Worm (Caenorhabditis elegans): Measurements from ENCODE around the gene fmo-1.

fmo-1 gene

DNA sequence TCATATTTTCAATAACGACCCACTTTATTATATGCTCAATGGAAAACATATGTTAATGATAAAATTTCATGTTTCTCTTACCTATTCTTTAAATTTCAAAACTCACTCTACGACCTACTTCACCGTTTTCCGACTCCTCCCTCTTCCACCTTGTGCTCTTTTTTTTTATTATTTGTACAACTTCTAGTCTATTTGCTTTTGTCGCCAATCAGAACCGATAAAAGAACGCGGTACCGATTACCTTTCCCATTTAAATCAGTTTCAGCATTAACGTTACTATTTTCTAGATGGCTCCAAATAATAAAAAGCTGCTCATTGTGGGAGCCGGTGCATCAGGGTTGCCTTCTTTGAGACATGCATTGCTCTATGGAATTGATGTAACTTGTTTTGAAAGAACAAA is at the start of gene fmo-1:
TSS of gene fmo-1 (plus strand) at position 98 of the 400 bp plus-strand sequence.
- TF ChIP-seq pqm-1 (tag; optimal IDR thresholded peaks at IDR 0.05) (peak; percentile 66), fkh-2 (tag; optimal IDR thresholded peaks at IDR 0.05) (no peak), elt-2 (tag; optimal IDR thresholded peaks at IDR 0.05) (peak; percentile 57)

DNA sequence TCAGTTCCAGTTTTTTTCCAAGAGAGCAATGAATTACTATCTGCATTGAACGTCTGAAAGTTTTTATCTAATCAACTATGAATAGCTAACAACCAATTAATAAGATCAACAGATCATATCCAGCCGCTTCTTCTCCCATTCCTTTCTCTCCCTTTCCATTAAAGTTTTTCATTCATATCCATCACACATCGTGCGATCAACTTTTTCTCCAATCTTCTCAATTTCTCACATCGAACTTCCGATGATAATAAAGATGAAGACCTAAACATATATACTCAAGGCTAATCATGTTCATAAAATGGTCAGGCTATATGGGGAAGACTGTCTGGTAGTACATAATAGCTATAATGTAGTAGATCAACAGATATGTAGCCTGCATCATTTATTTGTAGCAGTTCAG is 49.4 kb upstream of the fmo-1 start:
- no peak for TF ChIP-seq ceh-28 (tag; optimal IDR thresholded peaks at IDR 0.05)
- no peak for TF ChIP-seq R02D3.7 (tag; optimal IDR thresholded peaks at IDR 0.05)
- TF ChIP-seq nhr-23 (tag; optimal IDR thresholded peaks at IDR 0.05) = peak; percentile 5
- peak; percentile 36 for TF ChIP-seq nhr-25 (tag; optimal IDR thresholded peaks at IDR 0.05)
- no peak for TF ChIP-seq mml-1 (tag; optimal IDR thresholded peaks at IDR 0.05)
- TF ChIP-seq jun-1 (tag; optimal IDR thresholded peaks at IDR 0.05) = no peak

DNA sequence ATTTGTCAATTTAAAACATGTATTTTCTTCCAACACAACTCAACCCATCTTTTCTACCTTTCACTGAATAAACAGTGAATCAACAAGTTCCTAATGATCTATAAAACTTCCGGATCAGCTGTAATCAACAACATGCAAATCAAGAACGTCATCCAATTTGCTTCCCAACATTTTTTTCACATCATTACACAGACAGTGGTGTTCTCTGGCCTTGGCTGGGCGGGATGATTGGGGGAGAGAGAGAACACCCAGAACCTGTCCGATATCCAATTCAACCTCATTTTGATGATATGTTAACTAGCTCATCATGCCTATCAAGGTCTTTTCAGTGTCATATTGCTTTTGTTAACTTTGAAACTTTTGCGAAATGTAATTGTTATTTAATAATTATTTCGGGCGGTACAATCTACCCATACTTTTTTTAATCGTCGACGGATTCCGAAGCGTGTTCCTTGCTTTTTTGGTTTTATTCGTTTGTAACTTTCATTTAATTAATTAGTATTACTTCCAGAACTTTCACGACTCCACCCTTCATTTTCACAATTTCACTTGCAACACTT is 46.7 kb upstream of the fmo-1 start, which contains the start of gene ptr-14:
TSS of gene ptr-14 (plus strand) at position 510 of the 560 bp plus-strand sequence.
- TF ChIP-seq ama-1 (optimal IDR thresholded peaks at IDR 0.05) = peak; percentile 11
- TF ChIP-seq elt-1 (tag; optimal IDR thresholded peaks at IDR 0.05) = no peak
- peak; percentile 53 for TF ChIP-seq nhr-43 (tag; optimal IDR thresholded peaks at IDR 0.05; ENCODE audit: poor library complexity, severe bottlenecking)
- TF ChIP-seq nhr-77 (tag; optimal IDR thresholded peaks at IDR 0.05) = no peak
- no peak for TF ChIP-seq pha-4 (tag; optimal IDR thresholded peaks at IDR 0.05)
- peak; percentile 22 for TF ChIP-seq nhr-23 (tag; optimal IDR thresholded peaks at IDR 0.05)
- TF ChIP-seq daf-12 (tag; optimal IDR thresholded peaks at IDR 0.05) = no peak
- no peak for TF ChIP-seq snpc-4 (tag; optimal IDR thresholded peaks at IDR 0.05)
- no peak for TF ChIP-seq egl-5 (tag; optimal IDR thresholded peaks at IDR 0.05)
- peak; percentile 66 for TF ChIP-seq nhr-25 (tag; optimal IDR thresholded peaks at IDR 0.05)
- TF ChIP-seq lin-39 (tag; optimal IDR thresholded peaks at IDR 0.05) = no peak
- TF ChIP-seq tbx-2 (tag; optimal IDR thresholded peaks at IDR 0.05) = no peak
- TF ChIP-seq nhr-237 (tag; optimal IDR thresholded peaks at IDR 0.05) = no peak
- no peak for TF ChIP-seq jun-1 (tag; optimal IDR thresholded peaks at IDR 0.05)
- TF ChIP-seq nhr-28 (tag; optimal IDR thresholded peaks at IDR 0.05) = no peak

DNA sequence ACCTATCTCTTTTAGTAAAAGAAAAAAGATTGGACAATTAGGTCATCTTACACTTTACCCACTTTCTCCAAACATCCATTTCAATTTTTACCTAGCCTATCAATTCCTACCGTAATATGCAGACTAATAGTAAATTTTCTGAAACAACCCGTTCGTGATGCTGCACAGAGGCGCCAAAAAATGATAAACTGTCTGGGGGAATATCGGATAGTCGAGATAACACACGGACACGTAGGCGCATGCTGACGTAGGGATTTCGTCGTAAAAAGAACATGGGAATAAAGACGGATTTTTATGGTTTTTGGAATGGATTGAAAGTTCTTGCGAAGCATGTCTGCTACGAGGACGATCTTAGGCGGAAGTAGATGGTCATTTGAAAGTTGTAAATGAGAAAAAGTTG is 45.3 kb upstream of the fmo-1 start:
- no peak for TF ChIP-seq elt-2 (tag; optimal IDR thresholded peaks at IDR 0.05)
- no peak for TF ChIP-seq mdl-1 (tag; optimal IDR thresholded peaks at IDR 0.05)
- no peak for TF ChIP-seq daf-12 (tag; optimal IDR thresholded peaks at IDR 0.05)
- TF ChIP-seq skn-1 (tag; optimal IDR thresholded peaks at IDR 0.05) = no peak
- TF ChIP-seq unc-39 (tag; optimal IDR thresholded peaks at IDR 0.05) = no peak
- TF ChIP-seq ceh-82 (tag; optimal IDR thresholded peaks at IDR 0.05) = no peak
- no peak for TF ChIP-seq lin-15B (tag; optimal IDR thresholded peaks at IDR 0.05)
- TF ChIP-seq tbx-2 (tag; optimal IDR thresholded peaks at IDR 0.05) = no peak
- TF ChIP-seq nhr-77 (tag; optimal IDR thresholded peaks at IDR 0.05) = no peak
- TF ChIP-seq ama-1 (optimal IDR thresholded peaks at IDR 0.05) = no peak
- TF ChIP-seq lsy-12 (tag; optimal IDR thresholded peaks at IDR 0.05) = no peak
- TF ChIP-seq egl-27 (tag; optimal IDR thresholded peaks at IDR 0.05) = no peak

DNA sequence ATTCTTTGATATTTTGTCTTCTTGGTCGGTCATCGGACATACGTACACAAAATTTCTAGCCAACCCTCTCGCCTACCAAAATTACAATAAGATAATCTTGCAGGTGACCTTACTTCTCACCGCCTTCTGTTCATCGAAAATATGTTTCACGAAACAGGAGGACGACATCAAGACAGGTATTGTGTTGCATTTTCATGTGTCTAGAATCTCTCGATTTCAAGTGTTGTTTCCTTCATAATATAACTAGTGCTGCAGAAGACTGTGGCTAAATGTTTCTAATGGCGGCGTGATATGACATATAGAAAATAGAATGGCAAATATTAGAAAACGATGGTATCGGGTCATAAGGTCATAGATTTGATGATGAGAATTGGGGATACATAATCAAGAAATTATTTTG is 44.6 kb upstream of the fmo-1 start:
- TF ChIP-seq nhr-23 (tag; optimal IDR thresholded peaks at IDR 0.05) = peak; percentile 26
- TF ChIP-seq fkh-2 (tag; optimal IDR thresholded peaks at IDR 0.05) = no peak
- peak; percentile 21 for TF ChIP-seq nhr-43 (tag; optimal IDR thresholded peaks at IDR 0.05; ENCODE audit: poor library complexity, severe bottlenecking)
- peak; percentile 92 for TF ChIP-seq nhr-25 (tag; optimal IDR thresholded peaks at IDR 0.05)

DNA sequence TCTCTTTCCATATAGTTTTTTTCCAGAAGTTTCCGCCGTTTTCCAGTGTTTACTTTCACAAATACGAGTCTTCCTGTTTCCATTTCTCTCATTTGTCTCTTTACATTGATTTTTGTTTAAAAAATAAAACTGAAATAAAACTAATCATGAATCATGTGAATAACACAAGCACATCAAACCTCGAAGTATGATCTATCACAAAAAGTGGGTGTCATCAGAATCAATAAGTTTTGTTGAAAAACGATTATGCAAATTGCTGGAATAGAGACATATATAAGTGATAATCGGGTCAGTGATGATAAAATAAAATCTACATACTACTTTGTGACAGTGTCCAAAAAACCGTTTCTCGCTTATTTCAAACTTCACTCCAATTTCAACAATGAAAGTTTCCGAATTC is 40.8 kb upstream of the fmo-1 start, which contains the start of gene R09H10.7:
TSS of gene R09H10.7 (plus strand) at position 301 of the 400 bp plus-strand sequence.
- no peak for TF ChIP-seq lin-39 (tag; optimal IDR thresholded peaks at IDR 0.05)
- TF ChIP-seq nfya-1 (tag; optimal IDR thresholded peaks at IDR 0.05; ENCODE audit: insufficient read depth) = no peak
- TF ChIP-seq daf-12 (tag; optimal IDR thresholded peaks at IDR 0.05) = no peak
- TF ChIP-seq eor-1 (tag; optimal IDR thresholded peaks at IDR 0.05) = no peak
- no peak for TF ChIP-seq unc-39 (tag; optimal IDR thresholded peaks at IDR 0.05)
- no peak for TF ChIP-seq aly-2 (tag; optimal IDR thresholded peaks at IDR 0.05)
- no peak for TF ChIP-seq nhr-12 (tag; optimal IDR thresholded peaks at IDR 0.05)
- TF ChIP-seq nhr-25 (tag; optimal IDR thresholded peaks at IDR 0.05) = no peak
- no peak for TF ChIP-seq nhr-76 (tag; optimal IDR thresholded peaks at IDR 0.05)
- TF ChIP-seq snpc-4 (tag; optimal IDR thresholded peaks at IDR 0.05) = no peak
- TF ChIP-seq nhr-11 (tag; optimal IDR thresholded peaks at IDR 0.05) = no peak
- no peak for TF ChIP-seq fkh-10 (GFP tag; optimal IDR thresholded peaks at IDR 0.05)
- no peak for TF ChIP-seq nhr-77 (tag; optimal IDR thresholded peaks at IDR 0.05)
- no peak for TF ChIP-seq nhr-237 (tag; optimal IDR thresholded peaks at IDR 0.05)
- no peak for TF ChIP-seq egl-27 (tag; optimal IDR thresholded peaks at IDR 0.05)
